Fruit fly (Drosophila melanogaster) whole organism, embryonic: ENCODE measurements around the gene Calr.

Source experiments
- CG15514 ChIP-seq: fragments of 200-800 bp; sonication (Bioruptor generic); optimal IDR thresholded peaks from 3 replicates; lab custom pipeline; 2017; ENCODE audit warnings: missing biosample characterization, missing genetic modification characterization, mild to moderate bottlenecking, moderate library complexity, missing genetic modification reagents
- CG30020 ChIP-seq: fragments of 200-800 bp; optimal IDR thresholded peaks from 2 replicates; lab custom pipeline; 2019; ENCODE audit warnings: missing biosample characterization, mild to moderate bottlenecking, missing genetic modification characterization, moderate library complexity
- CG9876 ChIP-seq: fragments of 200-800 bp; sonication (Bioruptor generic); optimal IDR thresholded peaks from 2 replicates; lab custom pipeline; 2016; ENCODE audit warnings: missing biosample characterization, missing genetic modification characterization
- H2.0 ChIP-seq: fragments of 200-800 bp; sonication (Bioruptor generic); IDR thresholded peaks from 2 replicates; pipeline ENCODE4 v1.3.6; 2022; ENCODE audit warnings: missing biosample characterization, missing genetic modification characterization
- fu2 ChIP-seq: fragments of 200-800 bp; sonication (Bioruptor generic); optimal IDR thresholded peaks from 2 replicates; lab custom pipeline; 2016; ENCODE audit warnings: missing biosample characterization, missing genetic modification characterization
- gem ChIP-seq: fragments of 200-800 bp; sonication (Bioruptor generic); optimal IDR thresholded peaks from 2 replicates; lab custom pipeline; 2019; ENCODE audit warnings: missing biosample characterization, mild to moderate bottlenecking, missing genetic modification characterization, moderate library complexity
- pfk ChIP-seq: fragments of 200-800 bp; sonication (Bioruptor generic); optimal IDR thresholded peaks from 2 replicates; lab custom pipeline; 2018; ENCODE audit warnings: missing biosample characterization, mild to moderate bottlenecking, missing genetic modification characterization, moderate library complexity

DNA sequence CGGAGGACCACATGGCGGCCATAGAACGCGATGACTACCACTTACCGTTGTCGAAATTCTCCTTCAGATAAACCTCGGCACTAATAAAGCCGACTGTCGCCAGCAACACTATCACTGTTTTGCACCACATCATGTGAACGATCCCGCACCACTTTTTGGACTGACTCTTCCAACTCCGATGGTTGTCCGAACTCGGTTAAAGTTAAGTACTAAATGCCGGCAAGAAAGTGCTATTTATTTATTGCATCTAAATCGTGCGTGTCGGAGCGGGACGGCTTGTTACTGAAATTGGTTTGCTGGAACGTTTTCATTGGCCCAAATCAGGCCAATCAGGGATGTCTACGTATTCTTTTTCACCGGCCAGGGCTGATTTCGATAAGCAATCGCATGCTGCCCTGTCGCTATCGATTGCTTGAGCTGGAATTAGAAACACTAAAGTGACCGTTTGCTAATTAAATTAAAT is at the start of gene Calr:
- TF ChIP-seq CG9876 (GFP tag; lab: Kevin White, UChicago) (no peak), gem (tag; lab: Kevin White, UChicago) (no peak), CG15514 (peak; percentile 75), H2.0 (no peak), CG30020 (tag; lab: Kevin White, UChicago) (peak; percentile 61), pfk (peak; percentile 64), fu2 (GFP tag; lab: Kevin White, UChicago) (no peak)
